Worm (Caenorhabditis elegans) whole organism, L4 larva: ENCODE results near the gene mdh-1.

ENCODE experiments used
- F37D6.2 ChIP-seq: sonication (generic microtip); optimal IDR thresholded peaks from 2 replicates; lab custom pipeline; 2016; ENCODE audit warnings: mild to moderate bottlenecking, missing genetic modification characterization, missing compliant biosample characterization
- R02D3.7 ChIP-seq: fragments of 150-350 bp; sonication (generic microtip); optimal IDR thresholded peaks from 3 replicates; lab custom pipeline; 2014; ENCODE audit warnings: missing biosample characterization, missing genetic modification characterization
- T26A8.4 ChIP-seq: fragments of 200-800 bp; sonication (Bioruptor generic); IDR thresholded peaks from 2 replicates; pipeline ENCODE4 v1.3.6; 2022; ENCODE audit warnings: missing genetic modification characterization, missing compliant biosample characterization
- Y5F2A.4 ChIP-seq: fragments of 200-800 bp; sonication (Bioruptor generic); optimal IDR thresholded peaks from 2 replicates; lab custom pipeline; 2018; ENCODE audit warnings: mild to moderate bottlenecking, missing genetic modification characterization, missing compliant biosample characterization
- aha-1 ChIP-seq: fragments of 150-350 bp; peaks from one replicate; lab custom pipeline; 2014; ENCODE audit warnings: missing biosample characterization, missing genetic modification characterization
- aly-2 ChIP-seq: sonication (generic microtip); optimal IDR thresholded peaks from 2 replicates; lab custom pipeline; 2018; ENCODE audit warnings: missing biosample characterization, missing genetic modification characterization
- arid-1 ChIP-seq: fragments of 200-800 bp; sonication (Bioruptor generic); conservative IDR thresholded peaks from 2 replicates; pipeline ENCODE4 v1.3.6; 2022; ENCODE audit warnings: missing genetic modification reagents, missing genetic modification characterization, missing compliant biosample characterization
- ceh-28 ChIP-seq: fragments of 150-350 bp; optimal IDR thresholded peaks from 2 replicates; lab custom pipeline; 2014; ENCODE audit warnings: missing biosample characterization, missing genetic modification reagents, missing genetic modification characterization
- ceh-32 ChIP-seq: sonication (generic microtip); optimal IDR thresholded peaks from 2 replicates; lab custom pipeline; 2016; ENCODE audit warnings: mild to moderate bottlenecking, missing genetic modification characterization, missing compliant biosample characterization; ENCODE audit not compliant: poor library complexity
- ceh-62 ChIP-seq: sonication (generic microtip); optimal IDR thresholded peaks from 2 replicates; lab custom pipeline; 2017; ENCODE audit warnings: missing biosample characterization, missing genetic modification characterization
- ceh-82 ChIP-seq: sonication (generic microtip); optimal IDR thresholded peaks from 2 replicates; lab custom pipeline; 2017; ENCODE audit warnings: missing biosample characterization, missing genetic modification characterization
- cey-2 ChIP-seq: sonication (generic microtip); optimal IDR thresholded peaks from 3 replicates; lab custom pipeline; 2017; ENCODE audit warnings: missing genetic modification characterization, mild to moderate bottlenecking, missing compliant biosample characterization, antibody characterized with exemption, borderline replicate concordance; ENCODE audit not compliant: insufficient read depth
- ctbp-1 ChIP-seq: fragments of 200-800 bp; sonication (Bioruptor generic); IDR thresholded peaks from 2 replicates; pipeline ENCODE4 v1.3.6; 2022; ENCODE audit warnings: missing genetic modification reagents, missing genetic modification characterization, missing compliant biosample characterization
- dmd-6 ChIP-seq: fragments of 200-800 bp; sonication (Bioruptor generic); IDR thresholded peaks from 2 replicates; pipeline ENCODE4 v1.3.6; 2022; ENCODE audit warnings: missing genetic modification reagents, missing genetic modification characterization, missing compliant biosample characterization
- dpl-1 ChIP-seq: fragments of 150-350 bp; optimal IDR thresholded peaks from 2 replicates; lab custom pipeline; 2014; ENCODE audit warnings: missing biosample characterization, missing genetic modification reagents, missing genetic modification characterization
- hlh-11 ChIP-seq: fragments of 200-800 bp; sonication (Bioruptor generic); optimal IDR thresholded peaks from 2 replicates; lab custom pipeline; 2018; ENCODE audit warnings: mild to moderate bottlenecking, missing genetic modification characterization, missing compliant biosample characterization
- jun-1 ChIP-seq: fragments of 150-350 bp; optimal IDR thresholded peaks from 2 replicates; lab custom pipeline; 2014; ENCODE audit warnings: missing biosample characterization, missing genetic modification reagents, missing genetic modification characterization
- lin-38 ChIP-seq: fragments of 200-800 bp; sonication (Bioruptor generic); IDR thresholded peaks from 2 replicates; pipeline ENCODE4 v1.3.6; 2022; ENCODE audit warnings: missing genetic modification reagents, missing genetic modification characterization, missing compliant biosample characterization
- lsy-2 ChIP-seq, 2 experiments: fragments of 150-350 bp in 1 of 2; sonication (generic microtip) in 1 of 2; optimal IDR thresholded peaks; 2 replicates each; lab custom pipeline; 2014 to 2017; ENCODE audit warnings: missing biosample characterization in 2 of 2, missing genetic modification characterization in 2 of 2
- mes-2 ChIP-seq: sonication (generic microtip); optimal IDR thresholded peaks from 2 replicates; lab custom pipeline; 2016; ENCODE audit warnings: missing genotype, mild to moderate bottlenecking, missing genetic modification characterization, missing compliant biosample characterization; ENCODE audit not compliant: poor library complexity, severe bottlenecking
- mxl-3 ChIP-seq: fragments of 200-800 bp; sonication (Bioruptor generic); optimal IDR thresholded peaks from 2 replicates; lab custom pipeline; 2018; ENCODE audit warnings: mild to moderate bottlenecking, missing genetic modification characterization, missing compliant biosample characterization
- nhr-11 ChIP-seq: fragments of 150-350 bp; optimal IDR thresholded peaks from 2 replicates; lab custom pipeline; 2014; ENCODE audit warnings: missing biosample characterization, missing genetic modification characterization
- nhr-111 ChIP-seq: fragments of 200-800 bp; sonication (Bioruptor generic); optimal IDR thresholded peaks from 2 replicates; lab custom pipeline; 2018; ENCODE audit warnings: mild to moderate bottlenecking, missing genetic modification characterization, missing compliant biosample characterization
- nhr-237 ChIP-seq: sonication (generic microtip); optimal IDR thresholded peaks from 2 replicates; lab custom pipeline; 2017; ENCODE audit warnings: missing biosample characterization, missing genetic modification characterization
- nhr-28 ChIP-seq: fragments of 150-350 bp; optimal IDR thresholded peaks from 2 replicates; lab custom pipeline; 2014; ENCODE audit warnings: missing biosample characterization, missing genetic modification characterization
- nhr-48 ChIP-seq: sonication (generic microtip); optimal IDR thresholded peaks from 2 replicates; lab custom pipeline; 2016; ENCODE audit warnings: mild to moderate bottlenecking, missing genetic modification characterization, missing compliant biosample characterization
- php-3 ChIP-seq: fragments of 200-800 bp; sonication (Bioruptor generic); IDR thresholded peaks from 2 replicates; pipeline ENCODE4 v1.3.6; 2022; ENCODE audit warnings: missing genetic modification reagents, missing genetic modification characterization, missing compliant biosample characterization
- rbr-2 ChIP-seq: sonication (generic microtip); optimal IDR thresholded peaks from 2 replicates; lab custom pipeline; 2016; ENCODE audit warnings: missing genotype, missing genetic modification characterization, missing compliant biosample characterization
- sdz-12 ChIP-seq: fragments of 200-800 bp; sonication (Bioruptor generic); optimal IDR thresholded peaks from 2 replicates; lab custom pipeline; 2018; ENCODE audit warnings: mild to moderate bottlenecking, missing genetic modification characterization, missing compliant biosample characterization
- set-16 ChIP-seq: fragments of 200-800 bp; sonication (Bioruptor generic); IDR thresholded peaks from 2 replicates; pipeline ENCODE4 v1.3.6; 2022; ENCODE audit warnings: missing genetic modification reagents, missing genetic modification characterization, missing compliant biosample characterization
- snpc-4 ChIP-seq: fragments of 150-350 bp; optimal IDR thresholded peaks from 2 replicates; lab custom pipeline; 2014; ENCODE audit warnings: missing biosample characterization, missing genetic modification characterization
- unc-62 ChIP-seq, 3 experiments: fragments of 150-350 bp in 1 of 3; sonication (generic microtip); optimal IDR thresholded peaks in 2 of 3; peaks in 1 of 3; 1 replicate in 1 of 3; 2 replicates in 2 of 3; lab custom pipeline; 2014 to 2017; ENCODE audit warnings: missing biosample characterization in 3 of 3, missing genetic modification characterization in 3 of 3, missing genetic modification reagents in 3 of 3, missing genotype in 1 of 3
- zfp-2 ChIP-seq: sonication (generic microtip); optimal IDR thresholded peaks from 2 replicates; lab custom pipeline; 2016; ENCODE audit warnings: mild to moderate bottlenecking, missing genetic modification characterization, missing compliant biosample characterization
- zfp-3 ChIP-seq: fragments of 200-800 bp; sonication (Bioruptor generic); conservative IDR thresholded peaks from 2 replicates; pipeline ENCODE4 v1.3.6; 2022; ENCODE audit warnings: missing genetic modification reagents, missing genetic modification characterization, missing compliant biosample characterization
- zip-11 ChIP-seq: fragments of 200-800 bp; sonication (Bioruptor generic); IDR thresholded peaks from 2 replicates; pipeline ENCODE4 v1.3.6; 2022; ENCODE audit warnings: missing genetic modification characterization, missing compliant biosample characterization
- ztf-11 ChIP-seq: fragments of 150-350 bp; optimal IDR thresholded peaks from 2 replicates; lab custom pipeline; 2014; ENCODE audit warnings: missing biosample characterization, missing genetic modification characterization

The mdh-1 gene

ce11 chrV:6514887-6515324 lies 1.4 kb downstream of the mdh-1 start, which contains the start of gene dpy-11 (continued):
- TF ChIP-seq ztf-11 (tag; lab: Kevin White, UChicago): no peak
- TF ChIP-seq ceh-32 (tag; lab: Kevin White, UChicago): no peak
- TF ChIP-seq ceh-82: no peak
- no peak for TF ChIP-seq F37D6.2 (tag; lab: Kevin White, UChicago)
- no peak for TF ChIP-seq ceh-28 (tag; lab: Kevin White, UChicago)
- no peak for TF ChIP-seq unc-62 (GFP tag; optimal IDR thresholded peaks at IDR 0.05 in 1 of 2; lab: Kevin White, UChicago)
- no peak for TF ChIP-seq unc-62 (tag; optimal IDR thresholded peaks at IDR 0.05; lab: Kevin White, UChicago)
- no peak for TF ChIP-seq zip-11 (GFP tag; lab: Robert Waterston, UW)

- no peak for TF ChIP-seq nhr-111 (GFP tag; lab: Kevin White, UChicago)
- TF ChIP-seq unc-62 (GFP tag; optimal IDR thresholded peaks at IDR 0.05 in 1 of 2; lab: Kevin White, UChicago): peak in 1 of 2 experiments; percentile 95
- TF ChIP-seq unc-62 (tag; optimal IDR thresholded peaks at IDR 0.05; lab: Kevin White, UChicago): no peak
- TF ChIP-seq ceh-32 (tag; lab: Kevin White, UChicago): no peak
Measured at ce11 chrV:6513786-6514430, 2.4 kb downstream of the mdh-1 start.

- no peak for TF ChIP-seq nhr-237
- TF ChIP-seq ctbp-1: 0 out of 2 replicates have a peak, but pooled peaks have one; percentile 7
- TF ChIP-seq nhr-28: peak; percentile 6
- TF ChIP-seq set-16: 0 out of 2 replicates have a peak, but pooled peaks have one; percentile 8
- TF ChIP-seq hlh-11 (tag; lab: Kevin White, UChicago): peak; percentile 29
- TF ChIP-seq nhr-111 (GFP tag; lab: Kevin White, UChicago): no peak
- peak; percentile 17; the same call in 1 of the 2 replicates for TF ChIP-seq lin-38 (GFP tag; lab: Robert Waterston, UW)
- peak; percentile 2 for TF ChIP-seq nhr-48 (tag; lab: Kevin White, UChicago)
- no peak for TF ChIP-seq aha-1 (tag; lab: Kevin White, UChicago)
- TF ChIP-seq jun-1 (tag; lab: Kevin White, UChicago): no peak
- peak; percentile 63 for TF ChIP-seq mxl-3 (GFP tag; lab: Kevin White, UChicago)
Measured at ce11 chrV:6513356-6513755, 3.0 kb downstream of the mdh-1 start.

- TF ChIP-seq dpl-1 (GFP tag; lab: Kevin White, UChicago): no peak
- TF ChIP-seq unc-62 (GFP tag; optimal IDR thresholded peaks at IDR 0.05 in 1 of 2; lab: Kevin White, UChicago): peak in 1 of 2 experiments; percentile 96
- TF ChIP-seq unc-62 (tag; optimal IDR thresholded peaks at IDR 0.05; lab: Kevin White, UChicago): no peak
- TF ChIP-seq ceh-82: no peak
- TF ChIP-seq mes-2 (tag; lab: Kevin White, UChicago): peak; percentile 25
- TF ChIP-seq arid-1 (GFP tag; lab: Robert Waterston, UW): no peak
- peak; percentile 46 for TF ChIP-seq T26A8.4
Measured at ce11 chrV:6511121-6511520, 5.2 kb downstream of the mdh-1 start, which contains the start of gene ubh-1. Gene ubh-1 (minus strand): TSS chrV:6511409.

- TF ChIP-seq php-3 (GFP tag; lab: Robert Waterston, UW): no peak
- peak in 1 of 2 experiments; percentile 44 for TF ChIP-seq lsy-2 (tag; optimal IDR thresholded peaks at IDR 0.05; lab: Kevin White, UChicago)
- TF ChIP-seq dmd-6 (GFP tag; lab: Robert Waterston, UW): no peak
- no peak for TF ChIP-seq aly-2 (tag; lab: Kevin White, UChicago)
- TF ChIP-seq R02D3.7 (tag; lab: Kevin White, UChicago): no peak
- no peak for TF ChIP-seq zfp-2 (tag; lab: Kevin White, UChicago)
Measured at ce11 chrV:6510622-6511021, 5.7 kb downstream of the mdh-1 start.

- TF ChIP-seq Y5F2A.4 (GFP tag; lab: Kevin White, UChicago) (no peak), ctbp-1 (no peak), zfp-3 (GFP tag; lab: Robert Waterston, UW) (no peak), ceh-62 (tag; lab: Kevin White, UChicago) (no peak), zfp-2 (tag; lab: Kevin White, UChicago) (no peak), T26A8.4 (no peak), nhr-11 (tag; lab: Kevin White, UChicago) (no peak), cey-2 (tag; lab: Kevin White, UChicago) (no peak), snpc-4 (no peak), sdz-12 (GFP tag; lab: Kevin White, UChicago) (no peak), nhr-111 (GFP tag; lab: Kevin White, UChicago) (no peak), rbr-2 (tag; lab: Kevin White, UChicago) (no peak)
Measured at ce11 chrV:6509717-6510116, 6.6 kb downstream of the mdh-1 start, which contains the start of gene ubh-2. Gene ubh-2 (minus strand): TSS chrV:6509817.
